Fruit fly (Drosophila melanogaster) whole organism, wandering third instar larva: ENCODE results near the gene lectin-37Db.

ENCODE experiments used
- Abd-B ChIP-seq: fragments of >200 bp; optimal IDR thresholded peaks from 2 replicates; lab custom pipeline; 2017; ENCODE audit warnings: missing biosample characterization, missing genetic modification characterization
- CG32264 ChIP-seq: fragments of 200-800 bp; sonication (Bioruptor generic); optimal IDR thresholded peaks from 2 replicates; lab custom pipeline; 2016; ENCODE audit warnings: missing biosample characterization, missing genetic modification characterization
- CG9705 ChIP-seq: fragments of 200-800 bp; sonication (Bioruptor generic); optimal IDR thresholded peaks from 2 replicates; lab custom pipeline; 2018; ENCODE audit warnings: missing biosample characterization, mild to moderate bottlenecking, missing genetic modification characterization
- CrebA ChIP-seq: fragments of 200-800 bp; sonication (Bioruptor generic); optimal IDR thresholded peaks from 2 replicates; lab custom pipeline; 2016; ENCODE audit warnings: missing biosample characterization, mild to moderate bottlenecking, missing genetic modification characterization, borderline replicate concordance
- Dfd ChIP-seq: fragments of >200 bp; optimal IDR thresholded peaks from 2 replicates; lab custom pipeline; 2017; ENCODE audit warnings: missing biosample characterization, missing genetic modification characterization
- Dif ChIP-seq: fragments of 200-275, 200-300 bp; sonication (Bioruptor generic); optimal IDR thresholded peaks from 2 replicates; lab custom pipeline; 2018; ENCODE audit warnings: missing biosample characterization, missing genetic modification characterization; ENCODE audit not compliant: partially characterized antibody
- GATAd ChIP-seq: sonication (Bioruptor generic); optimal IDR thresholded peaks from 2 replicates; lab custom pipeline; 2016; ENCODE audit warnings: missing biosample characterization, missing genetic modification characterization
- HLH106 ChIP-seq: fragments of 200-800 bp; optimal IDR thresholded peaks from 3 replicates; lab custom pipeline; 2019; ENCODE audit warnings: missing biosample characterization, mild to moderate bottlenecking, missing genetic modification characterization, moderate library complexity
- Hnf4 ChIP-seq: fragments of 200-800 bp; sonication (Bioruptor generic); optimal IDR thresholded peaks from 2 replicates; lab custom pipeline; 2016; ENCODE audit warnings: missing biosample characterization, mild to moderate bottlenecking, missing genetic modification characterization
- Hr83 ChIP-seq: fragments of 200-300 bp; sonication (Bioruptor generic); optimal IDR thresholded peaks from 2 replicates; lab custom pipeline; 2016; ENCODE audit warnings: missing biosample characterization, mild to moderate bottlenecking, missing genetic modification characterization, moderate library complexity; ENCODE audit not compliant: poor library complexity, severe bottlenecking
- Jra ChIP-seq: sonication (Bioruptor generic); optimal IDR thresholded peaks from 2 replicates; lab custom pipeline; 2016; ENCODE audit warnings: missing biosample characterization, missing genetic modification characterization
- Mio ChIP-seq: sonication (Bioruptor generic); optimal IDR thresholded peaks from 2 replicates; lab custom pipeline; 2016; ENCODE audit warnings: missing biosample characterization, missing genetic modification characterization
- Myc ChIP-seq: fragments of >200 bp; optimal IDR thresholded peaks from 2 replicates; lab custom pipeline; 2017
- N ChIP-seq: fragments of >200 bp; optimal IDR thresholded peaks from 2 replicates; lab custom pipeline; 2018; ENCODE audit warnings: missing biosample characterization, missing external identifiers, missing genetic modification characterization
- OdsH ChIP-seq: fragments of 200-800 bp; sonication (Bioruptor generic); optimal IDR thresholded peaks from 2 replicates; lab custom pipeline; 2016; ENCODE audit warnings: missing biosample characterization, mild to moderate bottlenecking, missing genetic modification characterization
- Sp1 ChIP-seq: fragments of 200-800 bp; sonication (Bioruptor generic); optimal IDR thresholded peaks from 3 replicates; lab custom pipeline; 2019; ENCODE audit warnings: missing biosample characterization, mild to moderate bottlenecking, missing genetic modification characterization, moderate library complexity
- br ChIP-seq: fragments of 200-800 bp; sonication (Bioruptor generic); optimal IDR thresholded peaks from 2 replicates; lab custom pipeline; 2016; ENCODE audit warnings: missing biosample characterization, missing genetic modification characterization
- brk ChIP-seq: fragments of 200-800 bp; sonication (Bioruptor generic); optimal IDR thresholded peaks from 2 replicates; lab custom pipeline; 2016; ENCODE audit warnings: missing biosample characterization, mild to moderate bottlenecking, missing genetic modification characterization
- dl ChIP-seq, 2 experiments: fragments of 175-275, 200-275 bp in 1 of 2; fragments of 200-275 bp in 1 of 2; sonication (Bioruptor generic); optimal IDR thresholded peaks; lab custom pipeline; 2018; ENCODE audit warnings: mild to moderate bottlenecking in 2 of 2, missing biosample characterization in 2 of 2, missing genetic modification characterization in 2 of 2, moderate library complexity in 2 of 2; ENCODE audit not compliant: partially characterized antibody in 2 of 2, insufficient read depth in 1 of 2
- dmrt93B ChIP-seq: fragments of 200-800 bp; sonication (Bioruptor generic); optimal IDR thresholded peaks from 2 replicates; lab custom pipeline; 2018; ENCODE audit warnings: missing biosample characterization, mild to moderate bottlenecking, missing genetic modification characterization
- dsf ChIP-seq: sonication (Bioruptor generic); optimal IDR thresholded peaks from 2 replicates; lab custom pipeline; 2016; ENCODE audit warnings: missing biosample characterization, missing genetic modification characterization, borderline replicate concordance
- ey ChIP-seq: fragments of 200-800 bp; sonication (Bioruptor generic); optimal IDR thresholded peaks from 2 replicates; lab custom pipeline; 2016; ENCODE audit warnings: missing biosample characterization, missing genetic modification characterization
- foxo ChIP-seq, 2 experiments: fragments of 200-800 bp; sonication (Bioruptor generic); optimal IDR thresholded peaks; 2 replicates in 1 of 2; 3 replicates in 1 of 2; lab custom pipeline; 2016 to 2017; ENCODE audit warnings: missing biosample characterization in 2 of 2, missing genetic modification characterization in 2 of 2
- fru ChIP-seq: fragments of 200-800 bp; sonication (Bioruptor generic); optimal IDR thresholded peaks from 3 replicates; lab custom pipeline; 2016; ENCODE audit warnings: missing biosample characterization, mild to moderate bottlenecking, missing genetic modification characterization
- jim ChIP-seq: fragments of 175-275, 200-325 bp; sonication (Bioruptor generic); optimal IDR thresholded peaks from 2 replicates; lab custom pipeline; 2016; ENCODE audit warnings: missing biosample characterization, mild to moderate bottlenecking, missing genetic modification characterization
- lola ChIP-seq: fragments of >200 bp; optimal IDR thresholded peaks from 2 replicates; lab custom pipeline; 2017; ENCODE audit warnings: missing biosample characterization, missing genetic modification characterization
- pan ChIP-seq: fragments of >200 bp; optimal IDR thresholded peaks from 2 replicates; lab custom pipeline; 2017
- psq ChIP-seq: fragments of 200-800 bp; sonication (Bioruptor generic); optimal IDR thresholded peaks from 3 replicates; lab custom pipeline; 2017; ENCODE audit warnings: missing biosample characterization, mild to moderate bottlenecking, missing genetic modification characterization, moderate library complexity
- rgr ChIP-seq: fragments of 200-800 bp; sonication (Bioruptor generic); optimal IDR thresholded peaks from 3 replicates; lab custom pipeline; 2016; ENCODE audit warnings: missing biosample characterization, mild to moderate bottlenecking, missing genetic modification characterization
- sage ChIP-seq: fragments of 200-800 bp; sonication (Bioruptor generic); optimal IDR thresholded peaks from 2 replicates; lab custom pipeline; 2016; ENCODE audit warnings: missing biosample characterization, mild to moderate bottlenecking, missing genetic modification characterization
- sv ChIP-seq: fragments of 200-800 bp; sonication (Bioruptor generic); optimal IDR thresholded peaks from 3 replicates; lab custom pipeline; 2016; ENCODE audit warnings: missing biosample characterization, missing genetic modification characterization
- tai ChIP-seq: sonication (Bioruptor generic); optimal IDR thresholded peaks from 2 replicates; lab custom pipeline; 2016; ENCODE audit warnings: missing biosample characterization, missing genetic modification characterization
- woc ChIP-seq: sonication (Bioruptor generic); optimal IDR thresholded peaks from 2 replicates; lab custom pipeline; 2016; ENCODE audit warnings: missing biosample characterization, mild to moderate bottlenecking, missing genetic modification characterization

lectin-37Db gene

DNA sequence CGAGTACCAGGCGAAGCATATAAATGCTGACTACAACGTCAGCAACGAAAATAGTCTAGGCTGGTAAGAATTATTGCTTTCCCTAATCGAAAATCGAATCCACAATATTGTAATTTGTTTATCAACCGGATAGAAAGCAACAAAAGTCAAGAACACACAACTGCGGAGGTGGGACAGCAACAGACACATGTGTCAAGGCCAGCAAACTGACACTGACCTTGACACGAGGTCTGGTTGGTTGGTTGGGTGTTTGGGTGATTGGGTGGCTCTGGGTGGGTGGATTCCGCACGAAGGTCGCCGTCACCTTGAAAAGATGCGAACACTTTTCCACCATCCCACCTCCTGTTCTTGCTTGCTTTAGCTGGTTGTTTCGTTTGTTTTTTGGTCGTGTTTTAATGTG, 16.2 kb upstream of the lectin-37Db start:
- TF ChIP-seq Hr83 (no peak), psq (GFP tag; lab: Kevin White, UChicago) (no peak), CG32264 (GFP tag; lab: Kevin White, UChicago) (no peak), lola (GFP tag; lab: Kevin White, UChicago) (no peak), HLH106 (tag; lab: Kevin White, UChicago) (no peak), tai (GFP tag; lab: Kevin White, UChicago) (no peak), Myc (no peak), ey (GFP tag; lab: Kevin White, UChicago) (no peak), dmrt93B (GFP tag; lab: Kevin White, UChicago) (no peak), dsf (GFP tag; lab: Kevin White, UChicago) (no peak), fru (GFP tag; lab: Kevin White, UChicago) (no peak), sv (GFP tag; lab: Kevin White, UChicago) (no peak), GATAd (GFP tag; lab: Kevin White, UChicago) (no peak), foxo (GFP tag; optimal IDR thresholded peaks at IDR 0.05; lab: Kevin White, UChicago) (no peak), CG9705 (GFP tag; lab: Kevin White, UChicago) (no peak), jim (GFP tag; lab: Kevin White, UChicago) (no peak), CrebA (GFP tag; lab: Kevin White, UChicago) (no peak), Abd-B (no peak), rgr (GFP tag; lab: Kevin White, UChicago) (no peak)

DNA sequence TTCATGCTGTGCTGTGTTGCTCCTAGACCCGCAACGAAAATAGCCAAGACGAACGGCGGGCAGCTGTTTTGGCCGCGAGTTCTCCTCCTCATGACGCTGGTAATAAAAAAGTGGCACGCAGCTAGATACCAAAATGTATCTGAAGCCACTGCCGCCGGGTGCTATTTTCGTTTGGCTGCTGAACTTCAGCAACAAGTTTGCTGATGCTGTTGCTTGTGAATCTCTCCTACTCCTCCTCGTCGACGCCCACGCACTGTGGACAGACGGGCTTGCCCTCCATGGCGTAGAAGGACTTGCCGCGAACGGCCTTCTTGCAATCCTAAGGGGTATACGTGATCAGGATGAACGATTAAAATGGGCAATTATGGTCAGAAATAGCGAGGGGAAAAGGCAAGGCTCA, 15.5 kb upstream of the lectin-37Db start:
- TF ChIP-seq dsf (GFP tag; lab: Kevin White, UChicago), result no peak
- TF ChIP-seq OdsH (GFP tag; lab: Kevin White, UChicago), result no peak
- no peak for TF ChIP-seq Sp1 (GFP tag; lab: Kevin White, UChicago)
- TF ChIP-seq CrebA (GFP tag; lab: Kevin White, UChicago), result no peak
- TF ChIP-seq sv (GFP tag; lab: Kevin White, UChicago), result no peak
- TF ChIP-seq Hnf4, result no peak
- TF ChIP-seq brk (GFP tag; lab: Kevin White, UChicago), result no peak
- no peak for TF ChIP-seq Mio (GFP tag; lab: Kevin White, UChicago)
- no peak for TF ChIP-seq Dfd (GFP tag; lab: Kevin White, UChicago)
- no peak for TF ChIP-seq fru (GFP tag; lab: Kevin White, UChicago)
- TF ChIP-seq foxo (GFP tag; optimal IDR thresholded peaks at IDR 0.05; lab: Kevin White, UChicago), result no peak
- TF ChIP-seq dl (GFP tag; optimal IDR thresholded peaks at IDR 0.05; lab: Kevin White, UChicago; ENCODE audit: insufficient read depth in 1 of 2, partially characterized antibody in 2 of 2), result no peak
- no peak for TF ChIP-seq Myc
- no peak for TF ChIP-seq N (GFP tag; lab: Kevin White, UChicago)
- no peak for TF ChIP-seq Hr83
- TF ChIP-seq br (GFP tag; lab: Kevin White, UChicago), result no peak
- TF ChIP-seq, all 38 proteins: peak for 0

DNA sequence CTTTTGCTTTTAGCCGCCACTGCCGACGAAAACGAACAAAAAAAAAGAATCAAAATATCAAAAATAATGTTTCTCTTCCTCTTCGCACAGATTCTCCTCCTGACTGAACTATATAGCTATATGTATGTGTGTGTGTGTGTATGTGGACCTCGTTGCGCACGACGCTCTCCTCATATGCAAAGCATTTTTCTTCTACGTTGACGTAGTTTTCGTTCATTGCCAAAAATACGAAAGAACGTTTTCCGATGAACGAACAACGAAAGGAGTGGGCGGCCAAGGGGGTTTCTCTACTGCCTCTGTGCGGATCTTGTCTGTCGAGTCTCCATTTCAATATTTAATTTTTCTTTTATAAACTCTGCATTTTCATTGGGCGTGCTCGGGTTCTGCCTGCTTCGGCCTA, 14.1 kb upstream of the lectin-37Db start:
- no peak for TF ChIP-seq foxo (GFP tag; optimal IDR thresholded peaks at IDR 0.05; lab: Kevin White, UChicago)

DNA sequence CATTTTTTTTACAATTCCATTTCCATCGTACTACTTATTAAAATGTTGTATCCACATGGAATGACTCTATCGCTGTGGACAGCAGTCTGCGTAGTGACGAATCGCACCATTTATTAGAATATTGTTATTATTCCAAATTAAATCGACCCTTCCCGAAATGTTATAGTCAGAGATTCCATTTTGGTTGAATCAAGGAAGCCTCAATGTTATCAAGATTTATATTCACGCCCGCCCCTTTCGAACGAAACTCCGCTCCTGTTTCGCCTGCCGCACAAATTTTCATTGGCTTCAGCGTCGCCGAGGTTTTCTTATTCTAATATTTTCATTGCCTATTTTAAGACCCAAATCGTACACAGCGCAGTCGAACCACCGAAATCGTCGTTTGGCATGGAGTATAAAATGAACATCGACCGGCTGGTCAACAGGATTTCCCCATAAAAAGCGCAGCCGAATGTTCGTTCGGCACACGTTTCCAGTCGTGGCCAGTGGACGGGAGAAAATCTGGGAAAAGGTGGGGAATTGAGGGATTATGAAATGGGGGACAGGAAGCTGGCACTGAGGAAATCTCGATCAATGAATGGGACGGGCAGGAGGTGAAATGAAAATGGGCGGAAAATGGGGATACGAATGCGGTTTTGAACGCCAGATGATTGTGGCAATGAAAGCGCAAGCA, 13.1 kb upstream of the lectin-37Db start:
- no peak for TF ChIP-seq CG32264 (GFP tag; lab: Kevin White, UChicago)
- no peak for TF ChIP-seq sage (GFP tag; lab: Kevin White, UChicago)
- TF ChIP-seq pan, result no peak
- TF ChIP-seq dsf (GFP tag; lab: Kevin White, UChicago), result no peak
- no peak for TF ChIP-seq CG9705 (GFP tag; lab: Kevin White, UChicago)

DNA sequence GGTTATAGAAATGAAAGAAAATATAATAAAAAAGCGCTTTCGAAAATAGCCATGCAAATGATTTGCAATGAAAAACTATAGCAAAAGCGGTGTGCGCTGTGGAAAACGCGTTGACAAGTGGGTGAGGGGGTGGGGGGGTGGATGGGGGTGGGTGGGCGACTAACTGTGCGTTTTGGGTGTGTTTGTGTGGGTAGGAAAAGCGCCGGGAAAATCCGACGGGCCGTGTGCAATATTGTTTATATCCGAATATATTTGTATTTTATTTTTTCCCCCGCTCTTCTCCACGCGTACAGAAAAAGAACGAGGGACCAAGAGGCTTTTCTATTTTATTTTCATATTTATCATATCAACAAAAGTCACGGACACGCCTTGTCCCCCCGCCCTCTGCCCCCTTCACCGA, 12.5 kb upstream of the lectin-37Db start:
- TF ChIP-seq woc (GFP tag; lab: Kevin White, UChicago), result no peak
- TF ChIP-seq Dif, result no peak
- TF ChIP-seq Jra (GFP tag; lab: Kevin White, UChicago), result no peak
- no peak for TF ChIP-seq Myc
- no peak for TF ChIP-seq OdsH (GFP tag; lab: Kevin White, UChicago)
- no peak for TF ChIP-seq lola (GFP tag; lab: Kevin White, UChicago)
- no peak for TF ChIP-seq N (GFP tag; lab: Kevin White, UChicago)
